Worm (Caenorhabditis elegans) whole organism, L1 larva: ENCODE results near the gene C18G1.6.

ENCODE experiments used
- C04F5.9 ChIP-seq: sonication (generic microtip); optimal IDR thresholded peaks from 2 replicates; lab custom pipeline; 2016; ENCODE audit warnings: missing genetic modification characterization, missing compliant biosample characterization
- C16A3.4 ChIP-seq: fragments of 150-350 bp; optimal IDR thresholded peaks from 2 replicates; lab custom pipeline; 2014; ENCODE audit warnings: missing biosample characterization, missing genetic modification characterization
- C34B4.2 ChIP-seq: sonication (generic microtip); optimal IDR thresholded peaks from 2 replicates; lab custom pipeline; 2017; ENCODE audit warnings: mild to moderate bottlenecking, missing genetic modification characterization, missing compliant biosample characterization
- F16B12.6 ChIP-seq: fragments of 150-350 bp; optimal IDR thresholded peaks from 2 replicates; lab custom pipeline; 2014; ENCODE audit warnings: missing biosample characterization, missing genetic modification characterization
- Y116A8C.19 ChIP-seq: sonication (generic microtip); optimal IDR thresholded peaks from 2 replicates; lab custom pipeline; 2016; ENCODE audit warnings: missing compliant biosample characterization, missing genetic modification characterization, borderline replicate concordance
- blmp-1 ChIP-seq: fragments of 150-350 bp; optimal IDR thresholded peaks from 2 replicates; lab custom pipeline; 2014; ENCODE audit warnings: missing biosample characterization, missing genetic modification characterization
- ceh-63 ChIP-seq: fragments of 200-800 bp; sonication (Bioruptor generic); optimal IDR thresholded peaks from 2 replicates; lab custom pipeline; 2018; ENCODE audit warnings: mild to moderate bottlenecking, missing genetic modification characterization, missing compliant biosample characterization
- dpl-1 ChIP-seq, 3 experiments: fragments of 150-350 bp in 2 of 3; sonication (generic microtip) in 1 of 3; optimal IDR thresholded peaks; 2 replicates each; lab custom pipeline; 2014 to 2017; ENCODE audit warnings: missing biosample characterization in 3 of 3, missing genetic modification characterization in 3 of 3, missing genetic modification reagents in 3 of 3
- efl-1 ChIP-seq, 4 experiments: fragments of 150-350 bp; optimal IDR thresholded peaks in 3 of 4; peaks in 1 of 4; 1 replicate in 1 of 4; 2 replicates in 3 of 4; lab custom pipeline; 2014; ENCODE audit warnings: missing biosample characterization in 2 of 4, missing genetic modification characterization in 2 of 4, missing genetic modification reagents in 2 of 4
- efl-3 ChIP-seq: fragments of 200-800 bp; sonication (Bioruptor generic); optimal IDR thresholded peaks from 2 replicates; lab custom pipeline; 2018; ENCODE audit warnings: mild to moderate bottlenecking, missing genetic modification characterization, missing compliant biosample characterization
- egl-13 ChIP-seq: sonication (generic microtip); optimal IDR thresholded peaks from 2 replicates; lab custom pipeline; 2016; ENCODE audit warnings: missing genotype, missing genetic modification reagents, missing genetic modification characterization, missing compliant biosample characterization
- egl-27 ChIP-seq, 2 experiments: fragments of 150-350 bp in 1 of 2; sonication (generic microtip); optimal IDR thresholded peaks; 3 replicates each; lab custom pipeline; 2017 to 2018; ENCODE audit warnings: missing biosample characterization in 2 of 2, missing genetic modification characterization in 2 of 2, missing genetic modification reagents in 2 of 2
- ets-5 ChIP-seq: fragments of 200-800 bp; sonication (Bioruptor generic); IDR thresholded peaks from 2 replicates; pipeline ENCODE4 v1.3.6; 2022; ENCODE audit warnings: missing genetic modification characterization, missing compliant biosample characterization
- fkh-10 ChIP-seq: sonication (generic microtip); optimal IDR thresholded peaks from 2 replicates; lab custom pipeline; 2017; ENCODE audit warnings: missing biosample characterization, missing genetic modification reagents, missing genetic modification characterization
- fkh-8 ChIP-seq: sonication (generic microtip); optimal IDR thresholded peaks from 2 replicates; lab custom pipeline; 2016; ENCODE audit warnings: mild to moderate bottlenecking, missing genetic modification characterization, missing compliant biosample characterization
- grh-1 ChIP-seq: fragments of 200-800 bp; sonication (Bioruptor generic); IDR thresholded peaks from 2 replicates; pipeline ENCODE4 v1.3.6; 2022; ENCODE audit warnings: missing genetic modification reagents, missing genetic modification characterization, missing compliant biosample characterization
- hlh-17 ChIP-seq: fragments of 200-800 bp; sonication (Bioruptor generic); optimal IDR thresholded peaks from 2 replicates; lab custom pipeline; 2018; ENCODE audit warnings: missing genetic modification characterization, mild to moderate bottlenecking, missing compliant biosample characterization, moderate library complexity, borderline replicate concordance
- hlh-4 ChIP-seq: sonication (generic microtip); optimal IDR thresholded peaks from 2 replicates; lab custom pipeline; 2016; ENCODE audit warnings: mild to moderate bottlenecking, missing genetic modification characterization, missing compliant biosample characterization
- hpl-2 ChIP-seq: fragments of 150-350 bp; optimal IDR thresholded peaks from 2 replicates; lab custom pipeline; 2014; ENCODE audit warnings: missing biosample characterization, missing genetic modification reagents, missing genetic modification characterization
- isw-1 ChIP-seq: fragments of 200-800 bp; sonication (Bioruptor generic); IDR thresholded peaks from 2 replicates; pipeline ENCODE4 v1.3.6; 2022; ENCODE audit warnings: missing genetic modification characterization, missing compliant biosample characterization
- lin-13 ChIP-seq: fragments of 150-350 bp; optimal IDR thresholded peaks from 2 replicates; lab custom pipeline; 2014; ENCODE audit warnings: missing biosample characterization, missing genetic modification reagents, missing genetic modification characterization
- lin-15B ChIP-seq: fragments of 150-350 bp; sonication (generic microtip); optimal IDR thresholded peaks from 3 replicates; lab custom pipeline; 2014; ENCODE audit warnings: missing biosample characterization, missing genetic modification characterization
- lin-35 ChIP-seq, 2 experiments: fragments of 150-350 bp; optimal IDR thresholded peaks; 2 replicates each; lab custom pipeline; 2014; ENCODE audit warnings: missing biosample characterization in 2 of 2, missing genetic modification characterization in 2 of 2, missing genetic modification reagents in 2 of 2
- lin-39 ChIP-seq: fragments of 150-350 bp; optimal IDR thresholded peaks from 2 replicates; lab custom pipeline; 2014; ENCODE audit warnings: missing biosample characterization, missing genetic modification reagents, missing genetic modification characterization
- mdl-1 ChIP-seq, 2 experiments: fragments of 150-350 bp; optimal IDR thresholded peaks; 2 replicates each; lab custom pipeline; 2014 to 2017; ENCODE audit warnings: missing biosample characterization in 2 of 2, missing genetic modification characterization in 2 of 2, inconsistent platforms in 1 of 2
- nhr-11 ChIP-seq: fragments of 150-350 bp; optimal IDR thresholded peaks from 2 replicates; lab custom pipeline; 2014; ENCODE audit warnings: missing biosample characterization, missing genetic modification characterization
- nhr-12 ChIP-seq: sonication (generic microtip); optimal IDR thresholded peaks from 2 replicates; lab custom pipeline; 2017; ENCODE audit warnings: missing biosample characterization, missing genetic modification characterization
- nhr-20 ChIP-seq: sonication (generic microtip); optimal IDR thresholded peaks from 2 replicates; lab custom pipeline; 2016; ENCODE audit warnings: mild to moderate bottlenecking, missing genetic modification characterization, missing compliant biosample characterization
- nhr-237 ChIP-seq: fragments of 150-350 bp; optimal IDR thresholded peaks from 2 replicates; lab custom pipeline; 2014; ENCODE audit warnings: missing biosample characterization, missing genetic modification characterization
- nhr-28 ChIP-seq: fragments of 150-350 bp; optimal IDR thresholded peaks from 2 replicates; lab custom pipeline; 2014; ENCODE audit warnings: missing biosample characterization, missing genetic modification characterization
- nhr-47 ChIP-seq: sonication (generic microtip); optimal IDR thresholded peaks from 2 replicates; lab custom pipeline; 2016; ENCODE audit warnings: mild to moderate bottlenecking, missing genetic modification characterization, moderate library complexity, missing compliant biosample characterization
- nhr-71 ChIP-seq: sonication (generic microtip); optimal IDR thresholded peaks from 2 replicates; lab custom pipeline; 2016; ENCODE audit warnings: mild to moderate bottlenecking, missing genetic modification characterization, moderate library complexity, missing compliant biosample characterization
- nhr-76 ChIP-seq: sonication (generic microtip); optimal IDR thresholded peaks from 2 replicates; lab custom pipeline; 2017; ENCODE audit warnings: missing biosample characterization, missing genetic modification characterization
- nhr-77 ChIP-seq: fragments of 150-350 bp; optimal IDR thresholded peaks from 2 replicates; lab custom pipeline; 2014; ENCODE audit warnings: missing biosample characterization, missing genetic modification characterization
- nhr-84 ChIP-seq: sonication (generic microtip); optimal IDR thresholded peaks from 2 replicates; lab custom pipeline; 2017; ENCODE audit warnings: missing biosample characterization, missing genetic modification characterization
- nhr-90 ChIP-seq: sonication (generic microtip); optimal IDR thresholded peaks from 2 replicates; lab custom pipeline; 2016; ENCODE audit warnings: mild to moderate bottlenecking, missing genetic modification characterization, missing compliant biosample characterization; ENCODE audit not compliant: poor library complexity
- pqm-1 ChIP-seq: sonication (generic microtip); optimal IDR thresholded peaks from 3 replicates; lab custom pipeline; 2017; ENCODE audit warnings: missing biosample characterization, missing genetic modification characterization
- snpc-4 ChIP-seq: fragments of 150-350 bp; optimal IDR thresholded peaks from 2 replicates; lab custom pipeline; 2014; ENCODE audit warnings: missing biosample characterization, missing genetic modification characterization
- snu-23 ChIP-seq: sonication (generic microtip); optimal IDR thresholded peaks from 2 replicates; lab custom pipeline; 2016; ENCODE audit warnings: missing genetic modification characterization, missing compliant biosample characterization
- sox-4 ChIP-seq: sonication (generic microtip); optimal IDR thresholded peaks from 2 replicates; lab custom pipeline; 2016; ENCODE audit warnings: missing genetic modification characterization, missing compliant biosample characterization
- sup-37 ChIP-seq: fragments of 200-800 bp; sonication (Bioruptor generic); optimal IDR thresholded peaks from 2 replicates; lab custom pipeline; 2018; ENCODE audit warnings: mild to moderate bottlenecking, missing genetic modification characterization, missing compliant biosample characterization
- swsn-7 ChIP-seq: sonication (generic microtip); optimal IDR thresholded peaks from 2 replicates; lab custom pipeline; 2016; ENCODE audit warnings: missing genetic modification characterization, missing compliant biosample characterization
- tlp-1 ChIP-seq: fragments of 150-350 bp; optimal IDR thresholded peaks from 2 replicates; lab custom pipeline; 2014; ENCODE audit warnings: missing biosample characterization, missing genetic modification characterization
- unc-130 ChIP-seq: fragments of 150-350 bp; optimal IDR thresholded peaks from 2 replicates; lab custom pipeline; 2017; ENCODE audit warnings: missing biosample characterization, missing genetic modification characterization, inconsistent platforms
- unc-30 ChIP-seq: sonication (generic microtip); optimal IDR thresholded peaks from 2 replicates; lab custom pipeline; 2017; ENCODE audit warnings: missing biosample characterization, missing genetic modification characterization
- unc-62 ChIP-seq: fragments of 150-350 bp; optimal IDR thresholded peaks from 2 replicates; lab custom pipeline; 2014; ENCODE audit warnings: missing biosample characterization, missing genetic modification reagents, missing genetic modification characterization
- unc-86 ChIP-seq: sonication (generic microtip); optimal IDR thresholded peaks from 2 replicates; lab custom pipeline; 2016; ENCODE audit warnings: missing genetic modification characterization, missing compliant biosample characterization
- unc-98 ChIP-seq: fragments of 200-800 bp; sonication (Bioruptor generic); IDR thresholded peaks from 2 replicates; pipeline ENCODE4 v1.3.6; 2022; ENCODE audit warnings: missing genetic modification characterization, missing compliant biosample characterization
- vab-15 ChIP-seq: sonication (generic microtip); optimal IDR thresholded peaks from 2 replicates; lab custom pipeline; 2017; ENCODE audit warnings: missing genotype, mild to moderate bottlenecking, missing genetic modification characterization, missing compliant biosample characterization
- zag-1 ChIP-seq: fragments of 150-350 bp; optimal IDR thresholded peaks from 2 replicates; lab custom pipeline; 2014; ENCODE audit warnings: missing biosample characterization, missing genetic modification characterization
- zip-4 ChIP-seq: fragments of 200-800 bp; sonication (Bioruptor generic); optimal IDR thresholded peaks from 2 replicates; lab custom pipeline; 2018; ENCODE audit warnings: mild to moderate bottlenecking, missing genetic modification characterization, moderate library complexity, missing compliant biosample characterization
- ztf-4 ChIP-seq: fragments of 150-350 bp; optimal IDR thresholded peaks from 2 replicates; lab custom pipeline; 2014; ENCODE audit warnings: missing biosample characterization, missing genetic modification characterization

C18G1.6 gene

DNA sequence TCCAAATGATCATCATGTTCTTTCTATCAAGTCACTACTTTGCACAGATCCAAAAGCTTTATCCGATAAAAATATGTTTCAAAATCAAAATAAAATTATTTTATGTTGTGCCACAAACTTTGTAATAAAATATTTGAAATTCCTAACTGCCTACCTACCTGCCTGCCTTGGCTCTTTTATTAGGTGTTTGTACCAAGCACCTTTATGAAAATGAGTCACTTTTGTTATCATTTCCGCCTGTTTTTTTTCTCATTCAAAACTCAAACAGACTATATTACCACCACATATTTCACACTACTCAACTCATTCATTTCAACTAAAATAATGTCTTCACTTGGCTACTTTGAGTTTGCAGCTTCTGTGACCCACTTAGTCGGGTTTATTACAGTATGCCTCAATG is 25.9 kb upstream of the C18G1.6 start, which contains the start of gene F39G3.4:
TSS of gene F39G3.4 (plus strand) at position 301 of the 400 bp plus-strand sequence.
- no peak for TF ChIP-seq nhr-20

DNA sequence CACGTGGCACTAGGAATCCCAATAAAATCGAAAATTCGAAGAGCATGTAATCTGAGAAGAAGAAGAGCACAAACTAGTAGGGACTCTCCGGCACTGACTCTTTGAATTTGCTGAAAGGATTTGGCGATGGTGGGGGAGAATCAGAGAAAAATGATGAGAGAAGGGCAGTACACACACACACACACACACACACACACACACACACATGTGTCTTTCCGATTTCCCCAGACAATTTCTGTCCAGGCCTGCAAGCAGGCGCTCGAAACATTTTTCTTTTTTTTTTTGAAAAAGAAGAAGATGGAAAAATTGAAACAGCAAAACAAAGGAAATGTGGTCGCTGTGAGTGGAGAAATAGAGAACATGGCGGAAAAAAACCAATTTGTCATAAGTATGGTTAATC is 20.3 kb upstream of the C18G1.6 start, which contains the start of gene tig-2:
TSS of gene tig-2 (minus strand) at position 87 of the 400 bp plus-strand sequence.
- TF ChIP-seq nhr-28 (tag; lab: Kevin White, UChicago), result no peak
- no peak for TF ChIP-seq ztf-4 (tag; lab: Kevin White, UChicago)
- TF ChIP-seq nhr-90 (tag; lab: Kevin White, UChicago), result no peak
- no peak for TF ChIP-seq hpl-2 (GFP tag; lab: Kevin White, UChicago)
- TF ChIP-seq snpc-4 (tag; lab: Kevin White, UChicago), result no peak
- no peak for TF ChIP-seq unc-30
- TF ChIP-seq grh-1 (GFP tag; lab: Robert Waterston, UW), result no peak
- TF ChIP-seq efl-3 (GFP tag; lab: Kevin White, UChicago), result no peak
- TF ChIP-seq pqm-1 (tag; lab: Kevin White, UChicago), result no peak
- TF ChIP-seq lin-15B, result no peak
- TF ChIP-seq C16A3.4 (tag; lab: Kevin White, UChicago), result no peak
- peak; percentile 6 for TF ChIP-seq nhr-47 (tag; lab: Kevin White, UChicago)
- TF ChIP-seq hlh-4 (tag; lab: Kevin White, UChicago), result no peak
- no peak for TF ChIP-seq efl-1 (optimal IDR thresholded peaks at IDR 0.05; lab: Kevin White, UChicago)
- peak in 1 of 2 experiments; percentile 67 for TF ChIP-seq efl-1 (GFP tag; optimal IDR thresholded peaks at IDR 0.05 in 1 of 2; lab: Kevin White, UChicago)
- TF ChIP-seq unc-130 (tag; lab: Kevin White, UChicago), result peak; percentile 5
- no peak for TF ChIP-seq nhr-76 (tag; lab: Kevin White, UChicago)
- no peak for TF ChIP-seq lin-39 (tag; lab: Kevin White, UChicago)
- TF ChIP-seq sup-37, result no peak
- TF ChIP-seq nhr-71 (tag; lab: Kevin White, UChicago), result peak; percentile 61
- TF ChIP-seq fkh-8 (tag; lab: Kevin White, UChicago), result no peak
- no peak for TF ChIP-seq ceh-63 (GFP tag; lab: Kevin White, UChicago)
- TF ChIP-seq lin-13, result no peak
- TF ChIP-seq zip-4 (GFP tag; lab: Kevin White, UChicago), result no peak
- TF ChIP-seq nhr-237 (tag; lab: Kevin White, UChicago), result no peak
- TF ChIP-seq unc-86, result no peak
- TF ChIP-seq F16B12.6 (tag; lab: Kevin White, UChicago), result no peak
- no peak for TF ChIP-seq tlp-1 (tag; lab: Kevin White, UChicago)
- no peak for TF ChIP-seq ets-5 (GFP tag; lab: Robert Waterston, UW)
- no peak for TF ChIP-seq C04F5.9
- no peak for TF ChIP-seq nhr-77 (tag; lab: Kevin White, UChicago)
- peak; percentile 2 to 18 for TF ChIP-seq lin-35 (GFP tag; optimal IDR thresholded peaks at IDR 0.05; lab: Kevin White, UChicago)
- TF ChIP-seq snu-23 (GFP tag; lab: Kevin White, UChicago), result peak; percentile 56
- TF ChIP-seq dpl-1 (GFP tag; optimal IDR thresholded peaks at IDR 0.05; lab: Kevin White, UChicago), result no peak
- TF ChIP-seq Y116A8C.19 (tag; lab: Kevin White, UChicago), result no peak
- TF ChIP-seq egl-27 (tag; optimal IDR thresholded peaks at IDR 0.05; lab: Kevin White, UChicago), result no peak
- TF ChIP-seq swsn-7 (tag; lab: Kevin White, UChicago), result peak; percentile 11
- TF ChIP-seq nhr-12 (tag; lab: Kevin White, UChicago), result no peak
- TF ChIP-seq nhr-84, result no peak
- no peak for TF ChIP-seq blmp-1
- no peak for TF ChIP-seq unc-62
- no peak for TF ChIP-seq unc-98
- TF ChIP-seq sox-4 (tag; lab: Kevin White, UChicago), result no peak
- no peak for TF ChIP-seq C34B4.2 (tag; lab: Kevin White, UChicago)
- peak in 1 of 2 experiments; percentile 27 for TF ChIP-seq mdl-1 (tag; optimal IDR thresholded peaks at IDR 0.05; lab: Kevin White, UChicago)
- no peak for TF ChIP-seq hlh-17
- no peak for TF ChIP-seq vab-15 (tag; lab: Kevin White, UChicago)
- TF ChIP-seq fkh-10 (GFP tag; lab: Kevin White, UChicago), result no peak
- TF ChIP-seq isw-1 (GFP tag; lab: Robert Waterston, UW), result 0 out of 2 replicates have a peak, but pooled peaks have one; percentile 4
- TF ChIP-seq nhr-11 (tag; lab: Kevin White, UChicago), result no peak
- TF ChIP-seq egl-13 (tag; lab: Kevin White, UChicago), result no peak
- no peak for TF ChIP-seq zag-1
